Worm (Caenorhabditis elegans): ENCODE data around the gene gly-6.

- TF ChIP-seq ztf-16 (tag; optimal IDR thresholded peaks at IDR 0.05) (no peak), ceh-48 (tag; optimal IDR thresholded peaks at IDR 0.05) (no peak), ama-1 (optimal IDR thresholded peaks at IDR 0.05) (no peak), ahr-1 (tag; optimal IDR thresholded peaks at IDR 0.05) (no peak), pag-3 (tag; optimal IDR thresholded peaks at IDR 0.05; ENCODE audit: borderline replicate concordance) (no peak), C38D4.7 (GFP tag; optimal IDR thresholded peaks at IDR 0.05) (no peak), unc-86 (tag; optimal IDR thresholded peaks at IDR 0.05) (no peak), K02D7.2 (tag; optimal IDR thresholded peaks at IDR 0.05) (no peak), nfya-1 (tag; optimal IDR thresholded peaks at IDR 0.05) (peak; percentile 22), dve-1 (tag; optimal IDR thresholded peaks at IDR 0.05) (no peak)
Measured at ce11 chrIII:4358345-4358744, 27.3 kb upstream of the gly-6 start.
